Fruit fly (Drosophila melanogaster): ENCODE results near the gene CG8840.

dm6 chr2L:3368425-3368824 is 41.9 kb upstream of the CG8840 start:
- no peak for TF ChIP-seq Gug (GFP tag; IDR thresholded peaks at IDR 0.05)
- no peak for TF ChIP-seq crol (GFP tag; IDR thresholded peaks at IDR 0.05)
- no peak for TF ChIP-seq croc (GFP tag; conservative IDR thresholded peaks at IDR 0.05)
- TF ChIP-seq CG1603 (tag; optimal IDR thresholded peaks at IDR 0.05): no peak
- no peak for TF ChIP-seq Sry-β (GFP tag; optimal IDR thresholded peaks at IDR 0.05)
- no peak for TF ChIP-seq Tbp (GFP tag; optimal IDR thresholded peaks at IDR 0.05)
- no peak for TF ChIP-seq CG7372 (GFP tag; IDR thresholded peaks at IDR 0.05)
- TF ChIP-seq CG9932 (GFP tag; IDR thresholded peaks at IDR 0.05): no peak
- TF ChIP-seq CG4424 (GFP tag; optimal IDR thresholded peaks at IDR 0.05): no peak
- no peak for TF ChIP-seq H2.0 (GFP tag; IDR thresholded peaks at IDR 0.05)
- TF ChIP-seq jing (GFP tag; optimal IDR thresholded peaks at IDR 0.05): no peak
- no peak for TF ChIP-seq prd (optimal IDR thresholded peaks at IDR 0.05)
- no peak for TF ChIP-seq prd (GFP tag; IDR thresholded peaks at IDR 0.05)

Data from whole organism, embryonic.